Worm (Caenorhabditis elegans) whole organism, L4/young adult: ENCODE results near the gene ugt-33.

Source experiments
- W03F9.2 ChIP-seq: fragments of 150-350 bp; optimal IDR thresholded peaks from 2 replicates; lab custom pipeline; 2014; ENCODE audit warnings: missing biosample characterization, missing genetic modification characterization
- dao-5 ChIP-seq: sonication (generic microtip); optimal IDR thresholded peaks from 2 replicates; lab custom pipeline; 2016; ENCODE audit warnings: missing genotype, missing genetic modification characterization, moderate library complexity, missing compliant biosample characterization
- him-1 ChIP-seq: sonication (generic microtip); optimal IDR thresholded peaks from 2 replicates; lab custom pipeline; 2016; ENCODE audit warnings: missing genotype, missing genetic modification reagents, missing genetic modification characterization, missing compliant biosample characterization

ce11 chrV:10472901-10473774, 20.1 kb upstream of the ugt-33 start:
- TF ChIP-seq him-1 (tag; lab: Kevin White, UChicago) (no peak), W03F9.2 (tag; lab: Kevin White, UChicago) (no peak), dao-5 (tag; lab: Kevin White, UChicago) (no peak)
